Worm (Caenorhabditis elegans) whole organism, L3 larva: Measurements from ENCODE around the gene H11E01.3.

ENCODE experiments used
- ZK546.5 ChIP-seq: sonication (generic microtip); optimal IDR thresholded peaks from 2 replicates; lab custom pipeline; 2017; ENCODE audit warnings: missing biosample characterization, missing genetic modification characterization
- aly-2 ChIP-seq: fragments of 150-350 bp; optimal IDR thresholded peaks from 2 replicates; lab custom pipeline; 2014; ENCODE audit warnings: missing biosample characterization, missing genetic modification characterization
- elt-3 ChIP-seq, 3 experiments: fragments of 150-350 bp in 1 of 3; sonication (generic microtip) in 2 of 3; optimal IDR thresholded peaks; 2 replicates in 2 of 3; 4 replicates in 1 of 3; lab custom pipeline; 2014 to 2017; ENCODE audit warnings: missing biosample characterization in 3 of 3, missing genetic modification characterization in 3 of 3
- nhr-11 ChIP-seq: fragments of 150-350 bp; optimal IDR thresholded peaks from 2 replicates; lab custom pipeline; 2014; ENCODE audit warnings: missing biosample characterization, missing genetic modification characterization
- nhr-12 ChIP-seq: fragments of 150-350 bp; optimal IDR thresholded peaks from 2 replicates; lab custom pipeline; 2014; ENCODE audit warnings: missing biosample characterization, missing genetic modification characterization
- nhr-77 ChIP-seq: fragments of 150-350 bp; optimal IDR thresholded peaks from 2 replicates; lab custom pipeline; 2014; ENCODE audit warnings: missing biosample characterization, missing genetic modification characterization
- pqm-1 ChIP-seq: fragments of 150-350 bp; optimal IDR thresholded peaks from 2 replicates; lab custom pipeline; 2017; ENCODE audit warnings: missing biosample characterization, missing genetic modification characterization, inconsistent platforms
- unc-62 ChIP-seq: fragments of 150-350 bp; sonication (generic microtip); optimal IDR thresholded peaks from 4 replicates; lab custom pipeline; 2014; ENCODE audit warnings: missing biosample characterization, missing genetic modification reagents, missing genetic modification characterization
- ztf-11 ChIP-seq: fragments of 150-350 bp; optimal IDR thresholded peaks from 2 replicates; lab custom pipeline; 2014; ENCODE audit warnings: missing biosample characterization, missing genetic modification characterization
- ztf-4 ChIP-seq: fragments of 150-350 bp; optimal IDR thresholded peaks from 2 replicates; lab custom pipeline; 2014; ENCODE audit warnings: missing biosample characterization, missing genetic modification characterization

DNA sequence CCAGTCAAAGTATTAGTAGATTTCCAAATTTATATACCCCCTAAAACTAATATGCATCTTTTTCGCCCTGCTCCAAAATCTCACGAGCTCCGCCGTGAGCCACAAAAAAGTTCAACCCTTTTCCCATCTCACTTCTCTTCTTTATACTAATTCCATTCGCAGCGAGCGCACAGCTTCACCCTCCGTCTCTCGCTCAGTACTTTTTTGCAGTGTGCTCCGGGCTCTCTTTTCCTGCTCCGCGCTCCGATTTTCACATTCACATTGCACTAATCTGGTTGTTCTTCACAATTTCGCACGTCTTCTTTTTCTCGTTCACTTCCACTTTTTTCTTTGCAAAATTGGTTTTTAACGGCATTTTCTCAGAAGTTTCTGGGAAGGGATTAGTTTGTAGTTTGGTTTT, 5.4 kb upstream of the H11E01.3 start:
- no peak for TF ChIP-seq elt-3 (tag; optimal IDR thresholded peaks at IDR 0.05; lab: Kevin White, UChicago)
- TF ChIP-seq ztf-4, result no peak
- no peak for TF ChIP-seq nhr-12 (tag; lab: Kevin White, UChicago)
- no peak for TF ChIP-seq ZK546.5 (tag; lab: Kevin White, UChicago)
- TF ChIP-seq unc-62 (GFP tag; lab: Kevin White, UChicago), result no peak
- TF ChIP-seq pqm-1 (tag; lab: Kevin White, UChicago), result no peak
- no peak for TF ChIP-seq ztf-11
- TF ChIP-seq nhr-11 (tag; lab: Kevin White, UChicago), result no peak
- no peak for TF ChIP-seq nhr-77 (tag; lab: Kevin White, UChicago)
- TF ChIP-seq aly-2, result no peak
